Worm (Caenorhabditis elegans): Measurements from ENCODE around the gene C28A5.2.

ce11 chrIII:4391319-4391718 lies 48.0 kb downstream of the C28A5.2 start:
- TF ChIP-seq ref-1 (GFP tag; conservative IDR thresholded peaks at IDR 0.05) (no peak), tab-1 (GFP tag; IDR thresholded peaks at IDR 0.05) (no peak), ztf-29 (GFP tag; IDR thresholded peaks at IDR 0.05) (no peak), cog-1 (tag; optimal IDR thresholded peaks at IDR 0.05) (no peak)

Measured in whole organism, midembryonic.